Fruit fly (Drosophila melanogaster) whole organism, embryonic: Measurements from ENCODE around the gene CG17027.
A peak's percentile ranks its signal among the peaks of the same experiment; 100 is the strongest.

Experiments
- ATbp ChIP-seq: fragments of 200-800 bp; sonication (Bioruptor generic); optimal IDR thresholded peaks from 2 replicates; lab custom pipeline; 2017; ENCODE audit warnings: missing biosample characterization, mild to moderate bottlenecking, missing genetic modification characterization, missing genetic modification reagents
- Asciz ChIP-seq: fragments of 200-800 bp; sonication (Bioruptor generic); optimal IDR thresholded peaks from 2 replicates; lab custom pipeline; 2017; ENCODE audit warnings: missing biosample characterization, mild to moderate bottlenecking, missing genetic modification characterization, missing genetic modification reagents
- B-H2 ChIP-seq: fragments of 200-800 bp; sonication (Bioruptor generic); optimal IDR thresholded peaks from 2 replicates; lab custom pipeline; 2018; ENCODE audit warnings: missing biosample characterization, mild to moderate bottlenecking, missing genetic modification characterization
- CG10431 ChIP-seq: fragments of 200-800 bp; sonication (Bioruptor generic); optimal IDR thresholded peaks from 3 replicates; lab custom pipeline; 2018; ENCODE audit warnings: missing biosample characterization, mild to moderate bottlenecking, missing genetic modification characterization
- CG10654 ChIP-seq: fragments of 200-800 bp; sonication (Bioruptor generic); optimal IDR thresholded peaks from 2 replicates; lab custom pipeline; 2016; ENCODE audit warnings: missing biosample characterization, missing genetic modification characterization
- CG11398 ChIP-seq: fragments of 200-800 bp; sonication (Bioruptor generic); optimal IDR thresholded peaks from 2 replicates; lab custom pipeline; 2016; ENCODE audit warnings: missing biosample characterization, missing genetic modification characterization
- CG11560 ChIP-seq: fragments of 200-800 bp; sonication (Bioruptor generic); IDR thresholded peaks from 3 replicates; pipeline ENCODE4 v1.3.6; 2022; ENCODE audit warnings: missing biosample characterization, missing genetic modification characterization
- CG12104 ChIP-seq: fragments of 200-800 bp; sonication (Bioruptor generic); optimal IDR thresholded peaks from 3 replicates; lab custom pipeline; 2016; ENCODE audit warnings: missing biosample characterization, missing genetic modification characterization
- CG12391 ChIP-seq: fragments of 200-800 bp; sonication (Bioruptor generic); optimal IDR thresholded peaks from 3 replicates; lab custom pipeline; 2018; ENCODE audit warnings: missing biosample characterization, mild to moderate bottlenecking, missing genetic modification characterization, moderate library complexity
- CG14441 ChIP-seq: fragments of 200-800 bp; sonication (Bioruptor generic); IDR thresholded peaks from 2 replicates; pipeline ENCODE4 v1.3.6; 2022; ENCODE audit warnings: missing biosample characterization, missing genetic modification characterization
- CG1602 ChIP-seq: fragments of 200-800 bp; sonication (Bioruptor generic); optimal IDR thresholded peaks from 3 replicates; lab custom pipeline; 2016; ENCODE audit warnings: missing biosample characterization, missing genetic modification characterization
- CG1832 ChIP-seq: fragments of 200-800 bp; sonication (Bioruptor generic); optimal IDR thresholded peaks from 2 replicates; lab custom pipeline; 2017; ENCODE audit warnings: missing biosample characterization, mild to moderate bottlenecking, missing genetic modification characterization, inconsistent platforms
- CG18599 ChIP-seq: fragments of 200-800 bp; sonication (Bioruptor generic); optimal IDR thresholded peaks from 3 replicates; lab custom pipeline; 2017; ENCODE audit warnings: missing biosample characterization, missing genetic modification characterization, mild to moderate bottlenecking, moderate library complexity, missing genetic modification reagents
- CG2120 ChIP-seq: fragments of 200-800 bp; sonication (Bioruptor generic); optimal IDR thresholded peaks from 3 replicates; lab custom pipeline; 2016; ENCODE audit warnings: missing biosample characterization, missing genetic modification characterization
- CG3281 ChIP-seq: fragments of 200-800 bp; sonication (Bioruptor generic); optimal IDR thresholded peaks from 3 replicates; lab custom pipeline; 2017; ENCODE audit warnings: missing biosample characterization, mild to moderate bottlenecking, missing genetic modification characterization
- CG33213 ChIP-seq: fragments of 200-800 bp; sonication (Bioruptor generic); optimal IDR thresholded peaks from 3 replicates; lab custom pipeline; 2016; ENCODE audit warnings: missing biosample characterization, missing genetic modification characterization
- CG34422 ChIP-seq: fragments of 200-800 bp; sonication (Bioruptor generic); IDR thresholded peaks from 3 replicates; pipeline ENCODE4 v1.3.6; 2022; ENCODE audit warnings: missing biosample characterization, missing genetic modification characterization
- CG42726 ChIP-seq: fragments of 200-800 bp; sonication (Bioruptor generic); IDR thresholded peaks from 2 replicates; pipeline ENCODE4 v1.3.6; 2022; ENCODE audit warnings: missing biosample characterization, missing genetic modification characterization; ENCODE audit not compliant: partially characterized antibody
- CG6813 ChIP-seq: fragments of 200-800 bp; sonication (Bioruptor generic); optimal IDR thresholded peaks from 2 replicates; lab custom pipeline; 2017; ENCODE audit warnings: missing biosample characterization, missing genetic modification characterization, mild to moderate bottlenecking, moderate library complexity, missing genetic modification reagents
- CG7357 ChIP-seq: fragments of 200-800 bp; sonication (Bioruptor generic); IDR thresholded peaks from 3 replicates; pipeline ENCODE4 v1.3.6; 2022; ENCODE audit warnings: missing biosample characterization, missing genetic modification characterization
- CG7963 ChIP-seq: fragments of 200-800 bp; sonication (Bioruptor generic); IDR thresholded peaks from 3 replicates; pipeline ENCODE4 v1.3.6; 2022; ENCODE audit warnings: missing biosample characterization, missing genetic modification characterization; ENCODE audit not compliant: partially characterized antibody
- CG7987 ChIP-seq: fragments of 200-800 bp; sonication (Bioruptor generic); optimal IDR thresholded peaks from 2 replicates; lab custom pipeline; 2018; ENCODE audit warnings: missing biosample characterization, mild to moderate bottlenecking, missing genetic modification characterization, moderate library complexity
- Dek ChIP-seq: fragments of 200-800 bp; sonication (Bioruptor generic); optimal IDR thresholded peaks from 3 replicates; lab custom pipeline; 2019; ENCODE audit warnings: missing biosample characterization, mild to moderate bottlenecking, missing genetic modification characterization, moderate library complexity
- Ets97D ChIP-seq: fragments of 200-800 bp; sonication (Bioruptor generic); optimal IDR thresholded peaks from 3 replicates; lab custom pipeline; 2016; ENCODE audit warnings: missing biosample characterization, missing genetic modification characterization
- HmgZ ChIP-seq: fragments of 200-800 bp; sonication (Bioruptor generic); optimal IDR thresholded peaks from 2 replicates; lab custom pipeline; 2018; ENCODE audit warnings: missing biosample characterization, mild to moderate bottlenecking, missing genetic modification characterization
- Hr3 ChIP-seq: fragments of 200-800 bp; sonication (Bioruptor generic); optimal IDR thresholded peaks from 3 replicates; lab custom pipeline; 2016; ENCODE audit warnings: missing biosample characterization, missing genetic modification characterization
- Jarid2 ChIP-seq: fragments of 200-800 bp; sonication (Bioruptor generic); optimal IDR thresholded peaks from 3 replicates; lab custom pipeline; 2017; ENCODE audit warnings: mild to moderate bottlenecking, missing biosample characterization, missing genetic modification reagents, missing genetic modification characterization
- MTF-1 ChIP-seq: fragments of 200-800 bp; sonication (Bioruptor generic); optimal IDR thresholded peaks from 2 replicates; lab custom pipeline; 2018; ENCODE audit warnings: missing biosample characterization, mild to moderate bottlenecking, missing genetic modification characterization, borderline replicate concordance
- Sox100B ChIP-seq: fragments of 200-800 bp; sonication (Bioruptor generic); optimal IDR thresholded peaks from 3 replicates; lab custom pipeline; 2018; ENCODE audit warnings: missing biosample characterization, mild to moderate bottlenecking, missing genetic modification characterization
- Xrp1 ChIP-seq: fragments of 200-800 bp; sonication (Bioruptor generic); IDR thresholded peaks from 2 replicates; pipeline ENCODE4 v1.3.6; 2022; ENCODE audit warnings: missing biosample characterization, missing genetic modification characterization
- ash1 ChIP-seq: fragments of 200-800 bp; sonication (Bioruptor generic); optimal IDR thresholded peaks from 2 replicates; lab custom pipeline; 2018; ENCODE audit warnings: missing biosample characterization, mild to moderate bottlenecking, missing genetic modification characterization
- bowl ChIP-seq: fragments of 200-800 bp; sonication (Bioruptor generic); IDR thresholded peaks from 2 replicates; pipeline ENCODE4 v1.3.6; 2022; ENCODE audit warnings: missing biosample characterization, missing genetic modification characterization
- cas ChIP-seq: fragments of 200-800 bp; sonication (Bioruptor generic); IDR thresholded peaks from 2 replicates; pipeline ENCODE4 v1.3.6; 2022; ENCODE audit warnings: missing biosample characterization, missing genetic modification characterization
- croc ChIP-seq: fragments of 200-800 bp; sonication (Bioruptor generic); conservative IDR thresholded peaks from 3 replicates; pipeline ENCODE4 v1.3.6; 2022; ENCODE audit warnings: missing biosample characterization, missing genetic modification characterization
- ems ChIP-seq: fragments of 200-800 bp; sonication (Bioruptor generic); optimal IDR thresholded peaks from 3 replicates; lab custom pipeline; 2016; ENCODE audit warnings: missing biosample characterization, missing genetic modification characterization
- fd102C ChIP-seq: fragments of 200-800 bp; sonication (Bioruptor generic); optimal IDR thresholded peaks from 2 replicates; lab custom pipeline; 2018; ENCODE audit warnings: missing biosample characterization, mild to moderate bottlenecking, missing genetic modification characterization, moderate library complexity
- gem ChIP-seq: fragments of 200-800 bp; sonication (Bioruptor generic); optimal IDR thresholded peaks from 2 replicates; lab custom pipeline; 2019; ENCODE audit warnings: missing biosample characterization, mild to moderate bottlenecking, missing genetic modification characterization, moderate library complexity
- grn ChIP-seq: fragments of 200-800 bp; sonication (Bioruptor generic); optimal IDR thresholded peaks from 3 replicates; lab custom pipeline; 2017; ENCODE audit warnings: missing biosample characterization, missing genetic modification characterization
- her ChIP-seq: fragments of 200-800 bp; sonication (Bioruptor generic); optimal IDR thresholded peaks from 2 replicates; lab custom pipeline; 2016; ENCODE audit warnings: missing biosample characterization, missing genetic modification characterization
- hkb ChIP-seq, 2 experiments: fragments of 200-800 bp in 1 of 2; fragments of >200 bp in 1 of 2; sonication (Bioruptor generic) in 1 of 2; IDR thresholded peaks in 1 of 2; optimal IDR thresholded peaks in 1 of 2; 2 replicates each; pipeline versions ENCODE4 v1.3.6 to Lab custom; 2017 to 2022; ENCODE audit warnings: missing biosample characterization in 1 of 2, missing genetic modification characterization in 1 of 2
- klu ChIP-seq: fragments of 200-800 bp; sonication (Bioruptor generic); IDR thresholded peaks from 2 replicates; pipeline ENCODE4 v1.3.6; 2022; ENCODE audit warnings: missing biosample characterization, missing genetic modification characterization
- lbe ChIP-seq: fragments of 200-800 bp; sonication (Bioruptor generic); optimal IDR thresholded peaks from 2 replicates; lab custom pipeline; 2016; ENCODE audit warnings: missing biosample characterization, mild to moderate bottlenecking, missing genetic modification characterization
- nerfin-2 ChIP-seq: fragments of 200-800 bp; sonication (Bioruptor generic); IDR thresholded peaks from 2 replicates; pipeline ENCODE4 v1.3.6; 2022; ENCODE audit warnings: missing biosample characterization, missing genetic modification characterization; ENCODE audit not compliant: partially characterized antibody
- pfk ChIP-seq: fragments of 200-800 bp; sonication (Bioruptor generic); optimal IDR thresholded peaks from 2 replicates; lab custom pipeline; 2018; ENCODE audit warnings: missing biosample characterization, mild to moderate bottlenecking, missing genetic modification characterization, moderate library complexity
- pnt ChIP-seq: fragments of 200-800 bp; sonication (Bioruptor generic); optimal IDR thresholded peaks from 3 replicates; lab custom pipeline; 2016; ENCODE audit warnings: missing biosample characterization, missing genetic modification characterization
- prd ChIP-seq, 3 experiments: fragments of >200 bp in 2 of 3; fragments of 200-800 bp in 1 of 3; sonication (Bioruptor generic) in 1 of 3; optimal IDR thresholded peaks in 2 of 3; IDR thresholded peaks in 1 of 3; 2 replicates in 2 of 3; 3 replicates in 1 of 3; pipeline versions ENCODE4 v1.3.6 to Lab custom; 2017 to 2022; ENCODE audit warnings: missing biosample characterization in 1 of 3, missing genetic modification characterization in 1 of 3
- pum ChIP-seq: fragments of 200-800 bp; sonication (Bioruptor generic); optimal IDR thresholded peaks from 2 replicates; lab custom pipeline; 2016; ENCODE audit warnings: missing biosample characterization, missing genetic modification characterization
- tio ChIP-seq: fragments of 200-800 bp; sonication (Bioruptor generic); optimal IDR thresholded peaks from 2 replicates; lab custom pipeline; 2017; ENCODE audit warnings: missing biosample characterization, missing genetic modification characterization, inconsistent platforms
- vnd ChIP-seq: fragments of 200-800 bp; sonication (Bioruptor generic); IDR thresholded peaks from 3 replicates; pipeline ENCODE4 v1.3.6; 2022; ENCODE audit warnings: missing biosample characterization, missing genetic modification characterization; ENCODE audit not compliant: partially characterized antibody

Gene CG17027

DNA sequence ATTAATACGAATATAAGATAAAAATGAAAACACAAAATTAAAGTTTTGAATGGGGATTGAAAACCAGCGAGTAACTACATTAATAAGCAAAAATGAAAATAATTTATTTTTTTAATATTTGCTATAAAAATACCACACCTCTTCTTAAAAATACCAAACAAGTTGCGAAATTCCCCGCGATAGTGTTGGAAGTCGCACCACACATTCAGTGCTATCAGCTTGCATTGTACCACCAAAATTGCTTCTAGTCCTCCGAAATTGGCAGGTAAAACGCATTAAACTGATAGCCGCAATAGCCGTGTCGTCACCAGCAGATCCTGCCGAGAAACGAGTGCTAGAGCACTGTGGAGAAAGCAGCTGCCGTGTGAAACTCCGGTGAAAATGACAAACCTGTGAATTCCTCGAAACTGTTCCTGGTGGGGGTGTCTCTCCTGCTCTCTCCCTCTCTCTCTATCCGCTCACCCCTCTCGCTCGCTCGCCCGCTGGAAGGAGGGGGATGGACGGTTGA is 8.2 kb downstream of the CG17027 start, which contains the start of gene Hip14 (continued):
- TF ChIP-seq CG7987 = no peak
- TF ChIP-seq pum (GFP tag; lab: Kevin White, UChicago) = no peak
- no peak for TF ChIP-seq CG10431
- TF ChIP-seq Hr3 (GFP tag; lab: Kevin White, UChicago) = peak; percentile 12
- TF ChIP-seq lbe (GFP tag; lab: Kevin White, UChicago) = peak; percentile 10
- TF ChIP-seq Ets97D (GFP tag; lab: Kevin White, UChicago) = peak; percentile 46
- TF ChIP-seq CG2120 = peak; percentile 7
- 0 out of 2 replicates have a peak, but pooled peaks have one; percentile 17 for TF ChIP-seq klu (GFP tag; lab: Robert Waterston, UW)
- peak; percentile 18 for TF ChIP-seq HmgZ
- TF ChIP-seq ATbp (GFP tag; lab: Kevin White, UChicago) = no peak
- TF ChIP-seq fd102C (GFP tag; lab: Kevin White, UChicago) = no peak
- no peak for TF ChIP-seq croc (GFP tag; lab: Robert Waterston, UW)
- peak; percentile 44 for TF ChIP-seq CG18599 (GFP tag; lab: Kevin White, UChicago)
- TF ChIP-seq grn (GFP tag; lab: Kevin White, UChicago) = no peak
- TF ChIP-seq pfk (GFP tag; lab: Kevin White, UChicago) = no peak
- no peak for TF ChIP-seq CG7963 (GFP tag; lab: Robert Waterston, UW)
- TF ChIP-seq bowl (GFP tag; lab: Robert Waterston, UW) = no peak
- TF ChIP-seq CG7357 (GFP tag; lab: Robert Waterston, UW) = no peak
- no peak for TF ChIP-seq Jarid2 (GFP tag; lab: Kevin White, UChicago)
- TF ChIP-seq her = no peak
- no peak for TF ChIP-seq B-H2 (GFP tag; lab: Kevin White, UChicago)
- TF ChIP-seq CG34422 (GFP tag; lab: Robert Waterston, UW) = peak; percentile 78; the same call in 2 of the 3 replicates
- no peak for TF ChIP-seq CG42726
- TF ChIP-seq cas = no peak
- TF ChIP-seq CG10654 = no peak
- no peak for TF ChIP-seq tio (GFP tag; lab: Kevin White, UChicago)
- no peak for TF ChIP-seq pnt
- no peak for TF ChIP-seq CG1602 (GFP tag; lab: Kevin White, UChicago)
- TF ChIP-seq CG12104 (GFP tag; lab: Kevin White, UChicago) = peak; percentile 55
- TF ChIP-seq nerfin-2 (GFP tag; lab: Robert Waterston, UW) = no peak
- no peak for TF ChIP-seq gem (tag; lab: Kevin White, UChicago)
- no peak for TF ChIP-seq hkb (optimal IDR thresholded peaks at IDR 0.05; lab: Kevin White, UChicago)
- no peak for TF ChIP-seq hkb (GFP tag; IDR thresholded peaks at IDR 0.05; lab: Robert Waterston, UW)
- TF ChIP-seq Asciz (GFP tag; lab: Kevin White, UChicago) = no peak
- TF ChIP-seq prd (optimal IDR thresholded peaks at IDR 0.05; lab: Kevin White, UChicago) = no peak
- 0 out of 3 replicates have a peak, but pooled peaks have one; percentile 17 for TF ChIP-seq prd (GFP tag; IDR thresholded peaks at IDR 0.05; lab: Robert Waterston, UW)
- no peak for TF ChIP-seq Xrp1 (GFP tag; lab: Robert Waterston, UW)
- no peak for TF ChIP-seq CG14441
- peak; percentile 52 for TF ChIP-seq CG12391 (tag; lab: Kevin White, UChicago)
- TF ChIP-seq CG33213 = no peak
- TF ChIP-seq Dek = no peak
- TF ChIP-seq MTF-1 (GFP tag; lab: Kevin White, UChicago) = no peak
- peak; percentile 90 for TF ChIP-seq CG1832 (GFP tag; lab: Kevin White, UChicago)
- peak; percentile 6 for TF ChIP-seq CG3281 (GFP tag; lab: Kevin White, UChicago)
- TF ChIP-seq ems (GFP tag; lab: Kevin White, UChicago) = no peak
- TF ChIP-seq CG6813 (GFP tag; lab: Kevin White, UChicago) = no peak
- TF ChIP-seq vnd = no peak
- no peak for TF ChIP-seq CG11560 (tag; lab: Robert Waterston, UW)
- TF ChIP-seq Sox100B (GFP tag; lab: Kevin White, UChicago) = no peak
- TF ChIP-seq ash1 = no peak
- no peak for TF ChIP-seq CG11398 (GFP tag; lab: Kevin White, UChicago)
